Worm (Caenorhabditis elegans) whole organism, L1 larva: ENCODE results near the gene F37A8.5.
A peak's percentile ranks its signal among the peaks of the same experiment; 100 is the strongest.

Experiments
- C16A3.4 ChIP-seq: fragments of 150-350 bp; optimal IDR thresholded peaks from 2 replicates; lab custom pipeline; 2014; ENCODE audit warnings: missing biosample characterization, missing genetic modification characterization
- C34B4.2 ChIP-seq: sonication (generic microtip); optimal IDR thresholded peaks from 2 replicates; lab custom pipeline; 2017; ENCODE audit warnings: mild to moderate bottlenecking, missing genetic modification characterization, missing compliant biosample characterization
- F16B12.6 ChIP-seq: fragments of 150-350 bp; optimal IDR thresholded peaks from 2 replicates; lab custom pipeline; 2014; ENCODE audit warnings: missing biosample characterization, missing genetic modification characterization
- blmp-1 ChIP-seq: fragments of 150-350 bp; optimal IDR thresholded peaks from 2 replicates; lab custom pipeline; 2014; ENCODE audit warnings: missing biosample characterization, missing genetic modification characterization
- ceh-8 ChIP-seq: fragments of 200-800 bp; sonication (Bioruptor generic); optimal IDR thresholded peaks from 2 replicates; lab custom pipeline; 2018; ENCODE audit warnings: mild to moderate bottlenecking, missing genetic modification characterization, moderate library complexity, missing compliant biosample characterization
- ceh-82 ChIP-seq, 3 experiments: fragments of 150-350 bp in 1 of 3; sonication (generic microtip) in 2 of 3; optimal IDR thresholded peaks; 2 replicates each; lab custom pipeline; 2014 to 2017; ENCODE audit warnings: missing biosample characterization in 3 of 3, missing genetic modification characterization in 3 of 3
- ceh-88 ChIP-seq: fragments of 200-800 bp; sonication (Bioruptor generic); IDR thresholded peaks from 2 replicates; pipeline ENCODE4 v1.3.6; 2022; ENCODE audit warnings: missing genetic modification characterization, missing compliant biosample characterization
- ces-1 ChIP-seq: fragments of 150-350 bp; optimal IDR thresholded peaks from 2 replicates; lab custom pipeline; 2014; ENCODE audit warnings: missing biosample characterization, missing genetic modification reagents, missing genetic modification characterization
- dpl-1 ChIP-seq, 3 experiments: fragments of 150-350 bp in 2 of 3; sonication (generic microtip) in 1 of 3; optimal IDR thresholded peaks; 2 replicates each; lab custom pipeline; 2014 to 2017; ENCODE audit warnings: missing biosample characterization in 3 of 3, missing genetic modification characterization in 3 of 3, missing genetic modification reagents in 3 of 3
- dsc-1 ChIP-seq: sonication (generic microtip); optimal IDR thresholded peaks from 2 replicates; lab custom pipeline; 2016; ENCODE audit warnings: mild to moderate bottlenecking, missing genetic modification characterization, missing compliant biosample characterization
- efl-1 ChIP-seq, 4 experiments: fragments of 150-350 bp; optimal IDR thresholded peaks in 3 of 4; peaks in 1 of 4; 1 replicate in 1 of 4; 2 replicates in 3 of 4; lab custom pipeline; 2014; ENCODE audit warnings: missing biosample characterization in 2 of 4, missing genetic modification characterization in 2 of 4, missing genetic modification reagents in 2 of 4
- egl-13 ChIP-seq: sonication (generic microtip); optimal IDR thresholded peaks from 2 replicates; lab custom pipeline; 2016; ENCODE audit warnings: missing genotype, missing genetic modification reagents, missing genetic modification characterization, missing compliant biosample characterization
- elt-2 ChIP-seq: sonication (generic microtip); optimal IDR thresholded peaks from 2 replicates; lab custom pipeline; 2016; ENCODE audit warnings: missing genetic modification characterization, mild to moderate bottlenecking, inconsistent platforms, missing compliant biosample characterization, missing genetic modification reagents
- elt-3 ChIP-seq, 6 experiments: fragments of 150-350 bp in 1 of 6; sonication (generic microtip); optimal IDR thresholded peaks; 2 replicates each; lab custom pipeline; 2017 to 2018; ENCODE audit warnings: missing biosample characterization in 6 of 6, missing genetic modification characterization in 6 of 6, inconsistent platforms in 1 of 6
- fkh-10 ChIP-seq: sonication (generic microtip); optimal IDR thresholded peaks from 2 replicates; lab custom pipeline; 2017; ENCODE audit warnings: missing biosample characterization, missing genetic modification reagents, missing genetic modification characterization
- fkh-8 ChIP-seq: sonication (generic microtip); optimal IDR thresholded peaks from 2 replicates; lab custom pipeline; 2016; ENCODE audit warnings: mild to moderate bottlenecking, missing genetic modification characterization, missing compliant biosample characterization
- isw-1 ChIP-seq: fragments of 200-800 bp; sonication (Bioruptor generic); IDR thresholded peaks from 2 replicates; pipeline ENCODE4 v1.3.6; 2022; ENCODE audit warnings: missing genetic modification characterization, missing compliant biosample characterization
- jun-1 ChIP-seq: fragments of 150-350 bp; optimal IDR thresholded peaks from 2 replicates; lab custom pipeline; 2014; ENCODE audit warnings: missing biosample characterization, missing genetic modification reagents, missing genetic modification characterization
- lin-13 ChIP-seq: fragments of 150-350 bp; optimal IDR thresholded peaks from 2 replicates; lab custom pipeline; 2014; ENCODE audit warnings: missing biosample characterization, missing genetic modification reagents, missing genetic modification characterization
- lin-14 ChIP-seq: fragments of 200-800 bp; sonication (Bioruptor generic); optimal IDR thresholded peaks from 2 replicates; lab custom pipeline; 2018; ENCODE audit warnings: mild to moderate bottlenecking, missing genetic modification characterization, moderate library complexity, missing compliant biosample characterization
- lin-35 ChIP-seq, 2 experiments: fragments of 150-350 bp; optimal IDR thresholded peaks; 2 replicates each; lab custom pipeline; 2014; ENCODE audit warnings: missing biosample characterization in 2 of 2, missing genetic modification characterization in 2 of 2, missing genetic modification reagents in 2 of 2
- lsy-2 ChIP-seq, 2 experiments: fragments of 150-350 bp; optimal IDR thresholded peaks; 2 replicates each; lab custom pipeline; 2014; ENCODE audit warnings: missing biosample characterization in 2 of 2, missing genetic modification characterization in 2 of 2
- mdl-1 ChIP-seq, 2 experiments: fragments of 150-350 bp; optimal IDR thresholded peaks; 2 replicates each; lab custom pipeline; 2014 to 2017; ENCODE audit warnings: missing biosample characterization in 2 of 2, missing genetic modification characterization in 2 of 2, inconsistent platforms in 1 of 2
- mep-1 ChIP-seq: fragments of 150-350 bp; optimal IDR thresholded peaks from 2 replicates; lab custom pipeline; 2014; ENCODE audit warnings: missing biosample characterization, missing genetic modification characterization
- nhr-19 ChIP-seq: fragments of 200-800 bp; sonication (Bioruptor generic); conservative IDR thresholded peaks from 2 replicates; pipeline ENCODE4 v1.3.6; 2022; ENCODE audit warnings: missing genetic modification characterization, missing compliant biosample characterization
- nhr-20 ChIP-seq: sonication (generic microtip); optimal IDR thresholded peaks from 2 replicates; lab custom pipeline; 2016; ENCODE audit warnings: mild to moderate bottlenecking, missing genetic modification characterization, missing compliant biosample characterization
- nhr-47 ChIP-seq: sonication (generic microtip); optimal IDR thresholded peaks from 2 replicates; lab custom pipeline; 2016; ENCODE audit warnings: mild to moderate bottlenecking, missing genetic modification characterization, moderate library complexity, missing compliant biosample characterization
- nhr-71 ChIP-seq: sonication (generic microtip); optimal IDR thresholded peaks from 2 replicates; lab custom pipeline; 2016; ENCODE audit warnings: mild to moderate bottlenecking, missing genetic modification characterization, moderate library complexity, missing compliant biosample characterization
- nhr-76 ChIP-seq: sonication (generic microtip); optimal IDR thresholded peaks from 2 replicates; lab custom pipeline; 2017; ENCODE audit warnings: missing biosample characterization, missing genetic modification characterization
- nhr-77 ChIP-seq: fragments of 150-350 bp; optimal IDR thresholded peaks from 2 replicates; lab custom pipeline; 2014; ENCODE audit warnings: missing biosample characterization, missing genetic modification characterization
- nhr-85 ChIP-seq: sonication (generic microtip); peaks from one replicate; lab custom pipeline; 2016; ENCODE audit warnings: missing genetic modification characterization, inconsistent platforms, missing compliant biosample characterization
- nhr-90 ChIP-seq: sonication (generic microtip); optimal IDR thresholded peaks from 2 replicates; lab custom pipeline; 2016; ENCODE audit warnings: mild to moderate bottlenecking, missing genetic modification characterization, missing compliant biosample characterization; ENCODE audit not compliant: poor library complexity
- pqm-1 ChIP-seq: sonication (generic microtip); optimal IDR thresholded peaks from 3 replicates; lab custom pipeline; 2017; ENCODE audit warnings: missing biosample characterization, missing genetic modification characterization
- rnt-1 ChIP-seq: sonication (generic microtip); optimal IDR thresholded peaks from 2 replicates; lab custom pipeline; 2016; ENCODE audit warnings: mild to moderate bottlenecking, missing genetic modification characterization, moderate library complexity, missing compliant biosample characterization
- skn-1 ChIP-seq: fragments of 150-350 bp; optimal IDR thresholded peaks from 2 replicates; lab custom pipeline; 2014; ENCODE audit warnings: missing biosample characterization, missing genetic modification characterization
- snpc-4 ChIP-seq: fragments of 150-350 bp; optimal IDR thresholded peaks from 2 replicates; lab custom pipeline; 2014; ENCODE audit warnings: missing biosample characterization, missing genetic modification characterization
- snu-23 ChIP-seq: sonication (generic microtip); optimal IDR thresholded peaks from 2 replicates; lab custom pipeline; 2016; ENCODE audit warnings: missing genetic modification characterization, missing compliant biosample characterization
- sox-4 ChIP-seq: sonication (generic microtip); optimal IDR thresholded peaks from 2 replicates; lab custom pipeline; 2016; ENCODE audit warnings: missing genetic modification characterization, missing compliant biosample characterization
- sptf-1 ChIP-seq: fragments of 150-350 bp; optimal IDR thresholded peaks from 2 replicates; lab custom pipeline; 2014; ENCODE audit warnings: missing biosample characterization, missing genetic modification characterization
- swsn-7 ChIP-seq: sonication (generic microtip); optimal IDR thresholded peaks from 2 replicates; lab custom pipeline; 2016; ENCODE audit warnings: missing genetic modification characterization, missing compliant biosample characterization
- tbx-2 ChIP-seq: sonication (generic microtip); optimal IDR thresholded peaks from 2 replicates; lab custom pipeline; 2016; ENCODE audit warnings: missing genetic modification characterization, missing compliant biosample characterization
- unc-30 ChIP-seq: sonication (generic microtip); optimal IDR thresholded peaks from 2 replicates; lab custom pipeline; 2017; ENCODE audit warnings: missing biosample characterization, missing genetic modification characterization
- unc-86 ChIP-seq: sonication (generic microtip); optimal IDR thresholded peaks from 2 replicates; lab custom pipeline; 2016; ENCODE audit warnings: missing genetic modification characterization, missing compliant biosample characterization
- xbp-1 ChIP-seq: sonication (generic microtip); optimal IDR thresholded peaks from 2 replicates; lab custom pipeline; 2016; ENCODE audit warnings: missing genetic modification characterization, missing compliant biosample characterization
- ztf-11 ChIP-seq, 2 experiments: sonication (generic microtip); optimal IDR thresholded peaks; 2 replicates each; lab custom pipeline; 2016 to 2017; ENCODE audit warnings: missing genetic modification characterization in 2 of 2, missing biosample characterization in 1 of 2, missing compliant biosample characterization in 1 of 2

F37A8.5 gene

ce11 chrIII:3979980-3980631 is 23.7 kb downstream of the F37A8.5 start:
- TF ChIP-seq nhr-85 (tag; lab: Kevin White, UChicago) (peak; percentile 68), dpl-1 (GFP tag; optimal IDR thresholded peaks at IDR 0.05; lab: Kevin White, UChicago) (peak; percentile 14 to 60 (median 34)), ceh-8 (GFP tag; lab: Kevin White, UChicago) (no peak), skn-1 (tag; lab: Kevin White, UChicago) (peak; percentile 61), nhr-71 (peak; percentile 81), fkh-10 (GFP tag; lab: Kevin White, UChicago) (peak; percentile 26), F16B12.6 (tag; lab: Kevin White, UChicago) (no peak), sptf-1 (no peak), jun-1 (tag; lab: Kevin White, UChicago) (peak; percentile 36), snpc-4 (tag; lab: Kevin White, UChicago) (peak; percentile 28), ces-1 (no peak), ceh-82 (tag; optimal IDR thresholded peaks at IDR 0.05; lab: Kevin White, UChicago) (peak in 2 of 3 experiments; percentile 21 to 71), ceh-88 (GFP tag; lab: Robert Waterston, UW) (no peak), sox-4 (tag; lab: Kevin White, UChicago) (no peak), tbx-2 (tag; lab: Kevin White, UChicago) (peak; percentile 43), pqm-1 (no peak), nhr-47 (peak; percentile 59), lin-13 (peak; percentile 21), C34B4.2 (tag; lab: Kevin White, UChicago) (no peak), nhr-20 (tag; lab: Kevin White, UChicago) (peak; percentile 75), swsn-7 (tag; lab: Kevin White, UChicago) (peak; percentile 64), lin-14 (peak; percentile 91), efl-1 (optimal IDR thresholded peaks at IDR 0.05; lab: Kevin White, UChicago) (peak; percentile 48 to 59), efl-1 (GFP tag; optimal IDR thresholded peaks at IDR 0.05 in 1 of 2; lab: Kevin White, UChicago) (peak; percentile 34 to 92), lsy-2 (tag; optimal IDR thresholded peaks at IDR 0.05; lab: Kevin White, UChicago) (peak; percentile 46 to 61), nhr-77 (tag; lab: Kevin White, UChicago) (no peak), rnt-1 (tag; lab: Kevin White, UChicago) (peak; percentile 65), nhr-19 (GFP tag; lab: Robert Waterston, UW) (peak; percentile 41; the same call in 1 of the 2 replicates), blmp-1 (peak; percentile 27), isw-1 (GFP tag; lab: Robert Waterston, UW) (no peak), egl-13 (tag; lab: Kevin White, UChicago) (no peak), nhr-90 (no peak), lin-35 (GFP tag; optimal IDR thresholded peaks at IDR 0.05; lab: Kevin White, UChicago) (peak; percentile 52 to 58), ztf-11 (tag; optimal IDR thresholded peaks at IDR 0.05; lab: Kevin White, UChicago) (peak in 1 of 2 experiments; percentile 3), snu-23 (GFP tag; lab: Kevin White, UChicago) (peak; percentile 74), unc-86 (peak; percentile 10), unc-30 (tag; lab: Kevin White, UChicago) (no peak), xbp-1 (tag; lab: Kevin White, UChicago) (peak; percentile 28), dsc-1 (tag; lab: Kevin White, UChicago) (peak; percentile 49), elt-2 (tag; lab: Kevin White, UChicago) (peak; percentile 46), mdl-1 (tag; optimal IDR thresholded peaks at IDR 0.05; lab: Kevin White, UChicago) (peak in 1 of 2 experiments; percentile 64), C16A3.4 (tag; lab: Kevin White, UChicago) (peak; percentile 13), nhr-76 (tag; lab: Kevin White, UChicago) (no peak), mep-1 (peak; percentile 68), elt-3 (tag; optimal IDR thresholded peaks at IDR 0.05; lab: Kevin White, UChicago) (no peak), fkh-8 (tag; lab: Kevin White, UChicago) (peak; percentile 54)
- TF ChIP-seq, all 84 proteins: peak for 30
